Fruit fly (Drosophila melanogaster) whole organism, embryonic: ENCODE measurements around the gene CG9514.

ENCODE experiments used
- Atf-2 ChIP-seq: fragments of 200-800 bp; sonication (Bioruptor generic); optimal IDR thresholded peaks from 2 replicates; lab custom pipeline; 2016; ENCODE audit warnings: missing biosample characterization, missing genetic modification characterization
- BEAF-32 ChIP-seq: fragments of 200-800 bp; sonication (Bioruptor generic); optimal IDR thresholded peaks from 3 replicates; lab custom pipeline; 2017; ENCODE audit warnings: missing biosample characterization, missing genetic modification characterization, mild to moderate bottlenecking, moderate library complexity, missing genetic modification reagents
- Bgb ChIP-seq: fragments of 200-800 bp; sonication (Bioruptor generic); IDR thresholded peaks from 2 replicates; pipeline ENCODE4 v1.3.6; 2022; ENCODE audit warnings: missing biosample characterization, missing genetic modification characterization; ENCODE audit not compliant: partially characterized antibody
- CG10462 ChIP-seq: fragments of 200-800 bp; sonication (Bioruptor generic); optimal IDR thresholded peaks from 2 replicates; lab custom pipeline; 2016; ENCODE audit warnings: missing biosample characterization, missing genetic modification characterization
- CG13287 ChIP-seq: fragments of 200-800 bp; sonication (Bioruptor generic); IDR thresholded peaks from 2 replicates; pipeline ENCODE4 v1.3.6; 2022; ENCODE audit warnings: missing biosample characterization, missing genetic modification characterization; ENCODE audit not compliant: partially characterized antibody
- CG16813 ChIP-seq: fragments of 200-800 bp; sonication (Bioruptor generic); IDR thresholded peaks from 3 replicates; pipeline ENCODE4 v1.3.6; 2022; ENCODE audit warnings: missing biosample characterization, missing genetic modification characterization; ENCODE audit not compliant: partially characterized antibody
- CG17912 ChIP-seq: fragments of 200-800 bp; sonication (Bioruptor generic); optimal IDR thresholded peaks from 2 replicates; lab custom pipeline; 2018; ENCODE audit warnings: missing biosample characterization, mild to moderate bottlenecking, missing genetic modification characterization
- CG2116 ChIP-seq: fragments of 200-800 bp; sonication (Bioruptor generic); optimal IDR thresholded peaks from 3 replicates; lab custom pipeline; 2018; ENCODE audit warnings: missing biosample characterization, mild to moderate bottlenecking, missing genetic modification characterization
- CG6791 ChIP-seq: fragments of 200-800 bp; sonication (Bioruptor generic); IDR thresholded peaks from 3 replicates; pipeline ENCODE4 v1.3.6; 2022; ENCODE audit warnings: missing biosample characterization, missing genetic modification characterization; ENCODE audit not compliant: partially characterized antibody
- CG7963 ChIP-seq: fragments of 200-800 bp; sonication (Bioruptor generic); IDR thresholded peaks from 3 replicates; pipeline ENCODE4 v1.3.6; 2022; ENCODE audit warnings: missing biosample characterization, missing genetic modification characterization; ENCODE audit not compliant: partially characterized antibody
- CG8944 ChIP-seq: fragments of 200-800 bp; sonication (Bioruptor generic); optimal IDR thresholded peaks from 3 replicates; lab custom pipeline; 2016; ENCODE audit warnings: missing biosample characterization, missing genetic modification characterization
- CTCF ChIP-seq: fragments of 200-800 bp; sonication (Bioruptor generic); optimal IDR thresholded peaks from 2 replicates; lab custom pipeline; 2017; ENCODE audit warnings: missing biosample characterization, mild to moderate bottlenecking, missing genetic modification characterization, moderate library complexity
- Dll ChIP-seq: fragments of 200-800 bp; sonication (Bioruptor generic); IDR thresholded peaks from 4 replicates; pipeline ENCODE4 v1.3.6; 2022; ENCODE audit warnings: missing biosample characterization, missing genetic modification characterization; ENCODE audit not compliant: partially characterized antibody
- Doc3 ChIP-seq: fragments of 200-800 bp; sonication (Bioruptor generic); IDR thresholded peaks from 3 replicates; pipeline ENCODE4 v1.3.6; 2022; ENCODE audit warnings: missing biosample characterization, missing genetic modification characterization; ENCODE audit not compliant: partially characterized antibody
- Dref ChIP-seq: fragments of 200-800 bp; sonication (Bioruptor generic); IDR thresholded peaks from 2 replicates; pipeline ENCODE4 v1.3.6; 2022; ENCODE audit warnings: missing biosample characterization, missing genetic modification characterization
- E2f2 ChIP-seq: fragments of 200-800 bp; sonication (Bioruptor generic); IDR thresholded peaks from 2 replicates; pipeline ENCODE4 v1.3.6; 2022; ENCODE audit warnings: missing biosample characterization, missing genetic modification characterization
- Eip74EF ChIP-seq, 2 experiments: fragments of 200-800 bp in 1 of 2; fragments of >200 bp in 1 of 2; sonication (Bioruptor generic) in 1 of 2; optimal IDR thresholded peaks; 2 replicates each; lab custom pipeline; 2017 to 2019; ENCODE audit warnings: missing biosample characterization in 2 of 2, missing genetic modification characterization in 2 of 2, mild to moderate bottlenecking in 1 of 2, moderate library complexity in 1 of 2
- HLH4C ChIP-seq: fragments of 200-800 bp; sonication (Bioruptor generic); IDR thresholded peaks from 3 replicates; pipeline ENCODE4 v1.3.6; 2022; ENCODE audit warnings: missing biosample characterization, missing genetic modification characterization; ENCODE audit not compliant: partially characterized antibody
- MESR4 ChIP-seq: fragments of 200-800 bp; sonication (Bioruptor generic); optimal IDR thresholded peaks from 2 replicates; lab custom pipeline; 2018; ENCODE audit warnings: missing biosample characterization, mild to moderate bottlenecking, missing genetic modification characterization, moderate library complexity
- Oli ChIP-seq: fragments of 200-800 bp; sonication (Bioruptor generic); optimal IDR thresholded peaks from 2 replicates; lab custom pipeline; 2018; ENCODE audit warnings: missing biosample characterization, mild to moderate bottlenecking, missing genetic modification characterization, moderate library complexity
- Opbp ChIP-seq: fragments of 200-800 bp; sonication (Bioruptor generic); IDR thresholded peaks from 3 replicates; pipeline ENCODE4 v1.3.6; 2022; ENCODE audit warnings: missing biosample characterization, missing genetic modification characterization; ENCODE audit not compliant: partially characterized antibody
- Pdp1 ChIP-seq, 2 experiments: fragments of 200-800 bp; sonication (Bioruptor generic); optimal IDR thresholded peaks; 3 replicates each; lab custom pipeline; 2016; ENCODE audit warnings: missing biosample characterization in 2 of 2, missing genetic modification characterization in 2 of 2, mild to moderate bottlenecking in 1 of 2, moderate library complexity in 1 of 2
- Scr ChIP-seq: fragments of 200-800 bp; sonication (Bioruptor generic); IDR thresholded peaks from 2 replicates; pipeline ENCODE4 v1.3.6; 2022; ENCODE audit warnings: missing biosample characterization, missing genetic modification characterization; ENCODE audit not compliant: partially characterized antibody
- amos ChIP-seq: fragments of 200-800 bp; sonication (Bioruptor generic); IDR thresholded peaks from 2 replicates; pipeline ENCODE4 v1.3.6; 2022; ENCODE audit warnings: missing biosample characterization, missing genetic modification characterization; ENCODE audit not compliant: partially characterized antibody
- bbx ChIP-seq: fragments of 200-800 bp; sonication (Bioruptor generic); IDR thresholded peaks from 2 replicates; pipeline ENCODE4 v1.3.6; 2022; ENCODE audit warnings: missing biosample characterization, missing genetic modification characterization; ENCODE audit not compliant: partially characterized antibody
- croc ChIP-seq: fragments of 200-800 bp; sonication (Bioruptor generic); conservative IDR thresholded peaks from 3 replicates; pipeline ENCODE4 v1.3.6; 2022; ENCODE audit warnings: missing biosample characterization, missing genetic modification characterization
- da ChIP-seq: fragments of 200-800 bp; sonication (Bioruptor generic); optimal IDR thresholded peaks from 2 replicates; lab custom pipeline; 2016; ENCODE audit warnings: missing biosample characterization, missing genetic modification characterization
- dpn ChIP-seq, 2 experiments: fragments of 200-800 bp; sonication (Bioruptor generic); optimal IDR thresholded peaks; 3 replicates each; lab custom pipeline; 2016; ENCODE audit warnings: missing biosample characterization in 2 of 2, missing genetic modification characterization in 2 of 2
- fd102C ChIP-seq: fragments of 200-800 bp; sonication (Bioruptor generic); optimal IDR thresholded peaks from 2 replicates; lab custom pipeline; 2018; ENCODE audit warnings: missing biosample characterization, mild to moderate bottlenecking, missing genetic modification characterization, moderate library complexity
- gfzf ChIP-seq: fragments of 200-800 bp; sonication (Bioruptor generic); optimal IDR thresholded peaks from 2 replicates; lab custom pipeline; 2016; ENCODE audit warnings: missing biosample characterization, mild to moderate bottlenecking, missing genetic modification characterization, moderate library complexity
- hbn ChIP-seq: fragments of 200-800 bp; sonication (Bioruptor generic); IDR thresholded peaks from 2 replicates; pipeline ENCODE4 v1.3.6; 2022; ENCODE audit warnings: missing biosample characterization, missing genetic modification characterization; ENCODE audit not compliant: partially characterized antibody
- knrl ChIP-seq: fragments of 200-800 bp; sonication (Bioruptor generic); IDR thresholded peaks from 3 replicates; pipeline ENCODE4 v1.3.6; 2022; ENCODE audit warnings: missing biosample characterization, missing genetic modification characterization; ENCODE audit not compliant: partially characterized antibody
- mld ChIP-seq: fragments of 200-800 bp; sonication (Bioruptor generic); IDR thresholded peaks from 3 replicates; pipeline ENCODE4 v1.3.6; 2022; ENCODE audit warnings: missing biosample characterization, missing genetic modification characterization; ENCODE audit not compliant: partially characterized antibody
- nerfin-2 ChIP-seq: fragments of 200-800 bp; sonication (Bioruptor generic); IDR thresholded peaks from 2 replicates; pipeline ENCODE4 v1.3.6; 2022; ENCODE audit warnings: missing biosample characterization, missing genetic modification characterization; ENCODE audit not compliant: partially characterized antibody
- odd ChIP-seq: fragments of 200-800 bp; sonication (Bioruptor generic); optimal IDR thresholded peaks from 2 replicates; lab custom pipeline; 2017; ENCODE audit warnings: missing biosample characterization, mild to moderate bottlenecking, missing genetic modification characterization
- pzg ChIP-seq: fragments of 200-800 bp; sonication (Bioruptor generic); optimal IDR thresholded peaks from 3 replicates; lab custom pipeline; 2018; ENCODE audit warnings: missing biosample characterization, mild to moderate bottlenecking, missing genetic modification characterization, moderate library complexity
- sc ChIP-seq, 3 experiments: fragments of >200 bp in 2 of 3; fragments of 200-800 bp in 1 of 3; sonication (Bioruptor generic) in 1 of 3; optimal IDR thresholded peaks; 2 replicates in 2 of 3; 3 replicates in 1 of 3; lab custom pipeline; 2017; ENCODE audit warnings: mild to moderate bottlenecking in 1 of 3, missing biosample characterization in 1 of 3, missing genetic modification characterization in 1 of 3, missing genetic modification reagents in 1 of 3
- sima ChIP-seq: fragments of 200-800 bp; sonication (Bioruptor generic); optimal IDR thresholded peaks from 2 replicates; lab custom pipeline; 2016; ENCODE audit warnings: missing biosample characterization, missing genetic modification characterization
- sna ChIP-seq: fragments of 200-800 bp; sonication (Bioruptor generic); IDR thresholded peaks from 2 replicates; pipeline ENCODE4 v1.3.6; 2022; ENCODE audit warnings: missing biosample characterization, missing genetic modification characterization; ENCODE audit not compliant: partially characterized antibody
- stwl ChIP-seq: fragments of 200-800 bp; sonication (Bioruptor generic); optimal IDR thresholded peaks from 3 replicates; lab custom pipeline; 2018; ENCODE audit warnings: missing biosample characterization, mild to moderate bottlenecking, missing genetic modification characterization, moderate library complexity
- unc-4 ChIP-seq: fragments of 200-800 bp; sonication (Bioruptor generic); IDR thresholded peaks from 2 replicates; pipeline ENCODE4 v1.3.6; 2022; ENCODE audit warnings: missing biosample characterization, missing genetic modification characterization; ENCODE audit not compliant: partially characterized antibody
- vnd ChIP-seq: fragments of 200-800 bp; sonication (Bioruptor generic); IDR thresholded peaks from 3 replicates; pipeline ENCODE4 v1.3.6; 2022; ENCODE audit warnings: missing biosample characterization, missing genetic modification characterization; ENCODE audit not compliant: partially characterized antibody
- zen2 ChIP-seq: fragments of 200-800 bp; sonication (Bioruptor generic); IDR thresholded peaks from 3 replicates; pipeline ENCODE4 v1.3.6; 2022; ENCODE audit warnings: missing biosample characterization, missing genetic modification characterization; ENCODE audit not compliant: partially characterized antibody

Gene CG9514

DNA sequence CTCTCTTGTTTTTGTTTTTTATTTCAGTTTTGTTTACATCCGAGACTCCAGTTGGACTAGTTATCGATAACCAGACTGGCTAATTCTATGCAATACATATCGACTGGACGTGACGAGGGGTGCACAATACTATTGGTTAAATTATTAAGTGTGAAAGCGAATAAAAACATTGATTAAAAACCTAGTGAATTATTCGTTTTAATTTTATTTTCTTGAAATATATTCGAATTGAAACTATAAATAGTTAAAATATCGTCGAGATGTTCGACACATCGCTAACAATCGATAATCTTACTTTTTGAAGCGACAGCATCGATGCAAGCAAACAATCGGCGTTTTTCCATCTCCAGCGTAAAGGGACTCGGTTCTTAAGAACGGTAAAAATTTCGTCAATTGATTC is 57.6 kb downstream of the CG9514 start, which contains the start of the genes CG32590 and Flo2 (continued):
- TF ChIP-seq da (GFP tag; lab: Kevin White, UChicago) (peak; percentile 32), Oli (tag; lab: Kevin White, UChicago) (peak; percentile 38)

DNA sequence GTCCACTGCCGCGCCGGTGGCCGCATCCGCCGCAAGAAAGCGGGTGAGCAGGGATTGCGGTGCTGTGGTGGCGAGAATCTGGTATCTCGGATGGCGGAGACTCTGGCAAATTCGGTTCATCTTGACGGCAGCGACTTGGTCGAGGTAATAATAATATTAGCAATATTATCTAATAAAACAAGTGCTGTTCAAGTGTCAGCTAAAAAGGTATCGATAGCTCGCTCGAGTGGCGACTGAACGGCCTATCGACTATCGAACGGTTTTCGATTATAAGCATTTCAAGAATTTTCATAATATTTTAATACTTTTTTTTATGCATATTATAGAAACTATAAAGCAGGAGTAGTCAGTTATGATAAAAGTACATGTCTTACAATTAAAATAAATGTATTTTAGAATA is 58.7 kb downstream of the CG9514 start, which contains the start of gene Grx5:
Gene Grx5, minus strand, starts transcription at position 216 of the 400 bp plus-strand sequence.
- TF ChIP-seq CG10462 (GFP tag; lab: Kevin White, UChicago), result no peak
- TF ChIP-seq Dref (GFP tag; lab: Robert Waterston, UW), result peak; percentile 70
- peak; percentile 61; the same call in 2 of the 3 replicates for TF ChIP-seq Opbp
- TF ChIP-seq nerfin-2 (GFP tag; lab: Robert Waterston, UW), result peak; percentile 55; the same call in 1 of the 2 replicates
- peak; percentile 59; the same call in 1 of the 3 replicates for TF ChIP-seq mld (GFP tag; lab: Robert Waterston, UW)
- peak; percentile 73 for TF ChIP-seq MESR4 (GFP tag; lab: Kevin White, UChicago)
- TF ChIP-seq CG13287 (GFP tag; lab: Robert Waterston, UW), result peak; percentile 76
- TF ChIP-seq zen2 (GFP tag; lab: Robert Waterston, UW), result peak; percentile 47; the same call in 1 of the 3 replicates
- TF ChIP-seq CG16813 (GFP tag; lab: Robert Waterston, UW), result peak; percentile 60
- TF ChIP-seq knrl (GFP tag; lab: Robert Waterston, UW), result peak; percentile 47; the same call in 2 of the 3 replicates
- TF ChIP-seq croc (GFP tag; lab: Robert Waterston, UW), result no peak
- peak; percentile 62 for TF ChIP-seq BEAF-32 (GFP tag; lab: Kevin White, UChicago)
- TF ChIP-seq vnd (GFP tag; lab: Robert Waterston, UW), result peak; percentile 57; the same call in 1 of the 3 replicates
- TF ChIP-seq pzg (GFP tag; lab: Kevin White, UChicago), result peak; percentile 19
- no peak for TF ChIP-seq sima (GFP tag; lab: Kevin White, UChicago)
- peak; percentile 75 for TF ChIP-seq Dll
- TF ChIP-seq CG17912 (GFP tag; lab: Kevin White, UChicago), result no peak
- TF ChIP-seq CG7963 (GFP tag; lab: Robert Waterston, UW), result peak; percentile 48; the same call in 1 of the 3 replicates
- TF ChIP-seq HLH4C (GFP tag; lab: Robert Waterston, UW), result peak; percentile 61; the same call in 1 of the 3 replicates
- peak; percentile 61; the same call in 1 of the 2 replicates for TF ChIP-seq amos (GFP tag; lab: Robert Waterston, UW)
- TF ChIP-seq Scr, result peak; percentile 69
- no peak for TF ChIP-seq sc (optimal IDR thresholded peaks at IDR 0.05; lab: Kevin White, UChicago)
- TF ChIP-seq sc (GFP tag; optimal IDR thresholded peaks at IDR 0.05; lab: Kevin White, UChicago), result no peak
- TF ChIP-seq CG6791 (GFP tag; lab: Robert Waterston, UW), result peak; percentile 60; the same call in 2 of the 3 replicates
- no peak for TF ChIP-seq Atf-2 (GFP tag; lab: Kevin White, UChicago)
- no peak for TF ChIP-seq odd (GFP tag; lab: Kevin White, UChicago)
- no peak for TF ChIP-seq Eip74EF (GFP tag; optimal IDR thresholded peaks at IDR 0.05; lab: Kevin White, UChicago)
- no peak for TF ChIP-seq fd102C (GFP tag; lab: Kevin White, UChicago)
- 0 out of 2 replicates have a peak, but pooled peaks have one; percentile 57 for TF ChIP-seq sna (GFP tag; lab: Robert Waterston, UW)
- TF ChIP-seq Doc3 (GFP tag; lab: Robert Waterston, UW), result peak; percentile 66; the same call in 2 of the 3 replicates
- TF ChIP-seq Bgb (GFP tag; lab: Robert Waterston, UW), result peak; percentile 45
- no peak for TF ChIP-seq CG8944 (GFP tag; lab: Kevin White, UChicago)
- 0 out of 2 replicates have a peak, but pooled peaks have one; percentile 56 for TF ChIP-seq bbx
- peak; percentile 2 for TF ChIP-seq stwl (tag; lab: Kevin White, UChicago)
- no peak for TF ChIP-seq dpn (GFP tag; optimal IDR thresholded peaks at IDR 0.05; lab: Kevin White, UChicago)
- peak in 1 of 2 experiments; percentile 61 for TF ChIP-seq Pdp1 (GFP tag; optimal IDR thresholded peaks at IDR 0.05; lab: Kevin White, UChicago)
- TF ChIP-seq CG2116 (GFP tag; lab: Kevin White, UChicago), result peak; percentile 4
- TF ChIP-seq E2f2 (GFP tag; lab: Robert Waterston, UW), result 0 out of 2 replicates have a peak, but pooled peaks have one; percentile 11
- TF ChIP-seq unc-4 (GFP tag; lab: Robert Waterston, UW), result peak; percentile 69
- no peak for TF ChIP-seq CTCF (GFP tag; lab: Kevin White, UChicago)
- peak; percentile 61 for TF ChIP-seq hbn
- TF ChIP-seq gfzf (GFP tag; lab: Kevin White, UChicago), result no peak
